Worm (Caenorhabditis elegans): Measurements from ENCODE around the gene Y50D4B.6.
A peak's percentile ranks its signal among the peaks of the same experiment; 100 is the strongest.

The Y50D4B.6 gene

ce11 chrV:1084016-1084415, at the start of gene Y50D4B.6:
TSS of gene Y50D4B.6 (plus strand) at chrV:1084316.
- TF ChIP-seq zag-1 (tag; optimal IDR thresholded peaks at IDR 0.05) (no peak), mdl-1 (tag; optimal IDR thresholded peaks at IDR 0.05) (no peak), mab-9 (GFP tag; IDR thresholded peaks at IDR 0.05) (no peak)

- TF ChIP-seq F16B12.6 (tag; optimal IDR thresholded peaks at IDR 0.05) (no peak), sptf-1 (tag; optimal IDR thresholded peaks at IDR 0.05) (no peak), mdl-1 (tag; optimal IDR thresholded peaks at IDR 0.05) (no peak), rnt-1 (tag; optimal IDR thresholded peaks at IDR 0.05) (no peak), lin-13 (GFP tag; optimal IDR thresholded peaks at IDR 0.05) (no peak), nhr-19 (GFP tag; conservative IDR thresholded peaks at IDR 0.05) (no peak), unc-62 (GFP tag; optimal IDR thresholded peaks at IDR 0.05) (no peak), sup-37 (GFP tag; optimal IDR thresholded peaks at IDR 0.05) (no peak), ces-1 (GFP tag; optimal IDR thresholded peaks at IDR 0.05) (no peak), sox-4 (tag; optimal IDR thresholded peaks at IDR 0.05) (no peak), ceh-63 (GFP tag; optimal IDR thresholded peaks at IDR 0.05) (no peak), ceh-90 (tag; optimal IDR thresholded peaks at IDR 0.05) (no peak), ztf-4 (tag; optimal IDR thresholded peaks at IDR 0.05) (no peak), lin-14 (GFP tag; optimal IDR thresholded peaks at IDR 0.05) (no peak), hlh-17 (GFP tag; optimal IDR thresholded peaks at IDR 0.05; ENCODE audit: borderline replicate concordance) (no peak), fkh-10 (GFP tag; optimal IDR thresholded peaks at IDR 0.05) (no peak), mep-1 (tag; optimal IDR thresholded peaks at IDR 0.05) (no peak), nhr-28 (tag; optimal IDR thresholded peaks at IDR 0.05) (no peak), egl-13 (tag; optimal IDR thresholded peaks at IDR 0.05) (no peak)
Measured at ce11 chrV:1038074-1038473, 46.0 kb upstream of the Y50D4B.6 start.

ce11 chrV:1047251-1047650, 36.9 kb upstream of the Y50D4B.6 start:
- TF ChIP-seq ceh-63 (GFP tag; optimal IDR thresholded peaks at IDR 0.05) (no peak), efl-1 (optimal IDR thresholded peaks at IDR 0.05) (no peak), efl-1 (GFP tag; optimal IDR thresholded peaks at IDR 0.05 in 1 of 2) (peak in 1 of 2 experiments; percentile 1)

- TF ChIP-seq blmp-1 (tag; optimal IDR thresholded peaks at IDR 0.05) (no peak), fkh-4 (tag; optimal IDR thresholded peaks at IDR 0.05; ENCODE audit: borderline replicate concordance) (no peak), jun-1 (tag; optimal IDR thresholded peaks at IDR 0.05) (no peak), grh-1 (GFP tag; IDR thresholded peaks at IDR 0.05) (no peak), unc-86 (tag; optimal IDR thresholded peaks at IDR 0.05) (no peak), lin-13 (GFP tag; optimal IDR thresholded peaks at IDR 0.05) (no peak), nhr-28 (tag; optimal IDR thresholded peaks at IDR 0.05) (no peak), irx-1 (tag; optimal IDR thresholded peaks at IDR 0.05) (no peak), zag-1 (tag; optimal IDR thresholded peaks at IDR 0.05) (no peak), unc-130 (tag; optimal IDR thresholded peaks at IDR 0.05) (no peak), dsc-1 (tag; optimal IDR thresholded peaks at IDR 0.05) (no peak), ztf-11 (tag; optimal IDR thresholded peaks at IDR 0.05) (no peak), nhr-71 (tag; optimal IDR thresholded peaks at IDR 0.05) (no peak)
Measured at ce11 chrV:1048482-1048881, 35.6 kb upstream of the Y50D4B.6 start, which contains the start of gene nra-4. TSS of gene nra-4 (minus strand) at chrV:1048582.

- TF ChIP-seq jun-1 (tag; optimal IDR thresholded peaks at IDR 0.05) (no peak), efl-1 (optimal IDR thresholded peaks at IDR 0.05) (peak; percentile 21 to 36), efl-1 (GFP tag; optimal IDR thresholded peaks at IDR 0.05 in 1 of 2) (no peak), unc-30 (tag; optimal IDR thresholded peaks at IDR 0.05) (no peak), ceh-82 (tag; optimal IDR thresholded peaks at IDR 0.05) (peak in 1 of 3 experiments; percentile 7), lin-35 (GFP tag; optimal IDR thresholded peaks at IDR 0.05) (peak; percentile 6 to 40), elt-3 (tag; optimal IDR thresholded peaks at IDR 0.05) (no peak), lin-15B (tag; optimal IDR thresholded peaks at IDR 0.05) (no peak), snpc-4 (tag; optimal IDR thresholded peaks at IDR 0.05) (no peak), lsy-2 (tag; optimal IDR thresholded peaks at IDR 0.05) (peak in 1 of 2 experiments; percentile 38), tlp-1 (tag; optimal IDR thresholded peaks at IDR 0.05) (no peak), dpl-1 (GFP tag; optimal IDR thresholded peaks at IDR 0.05) (peak in 1 of 3 experiments; percentile 46), lin-39 (tag; optimal IDR thresholded peaks at IDR 0.05) (no peak), nhr-237 (tag; optimal IDR thresholded peaks at IDR 0.05) (no peak)
Measured at ce11 chrV:1049334-1049733, 34.8 kb upstream of the Y50D4B.6 start.
